Worm (Caenorhabditis elegans): ENCODE results near the gene F18A11.3.
"Not testable (repeated sequence)": the region's sequence is repeated elsewhere in the genome, so short reads cannot be mapped to it uniquely, and the experiment has no call there.

DNA sequence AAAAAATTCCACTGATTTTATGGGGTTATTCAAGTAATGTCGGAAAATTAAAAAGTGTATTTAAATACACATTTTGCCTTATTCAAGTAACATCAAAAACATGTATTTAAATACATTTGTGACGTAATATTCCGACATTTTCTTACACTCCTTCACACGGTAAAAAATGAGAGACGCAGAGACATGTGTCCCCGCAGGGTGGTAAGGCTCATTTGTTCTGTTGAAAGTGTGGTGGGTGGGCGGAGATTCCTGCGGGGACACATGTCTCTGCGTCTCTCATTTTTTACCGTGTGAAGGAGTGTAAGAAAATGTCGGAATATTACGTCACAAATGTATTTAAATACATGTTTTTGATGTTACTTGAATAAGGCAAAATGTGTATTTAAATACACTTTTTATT, 20.3 kb downstream of the F18A11.3 start:
- TF ChIP-seq sea-1 (GFP tag; conservative IDR thresholded peaks at IDR 0.05) (peak; percentile 70; the same call in 1 of the 2 replicates), flt-1 (GFP tag; IDR thresholded peaks at IDR 0.05) (peak; percentile 81)
- not testable (repeated sequence) for TF ChIP-seq ama-1 (optimal IDR thresholded peaks at IDR 0.05); F13C5.2 (tag; optimal IDR thresholded peaks at IDR 0.05)

Measured in whole organism, early embryonic.